Worm (Caenorhabditis elegans) whole organism, young adult: Measurements from ENCODE around the gene skpo-2.

Source experiments
- B0019.2 ChIP-seq: fragments of 200-800 bp; sonication (Bioruptor generic); conservative IDR thresholded peaks from 2 replicates; pipeline ENCODE4 v1.3.6; 2022; ENCODE audit warnings: missing genetic modification reagents, missing genetic modification characterization, missing compliant biosample characterization
- C17E4.6 ChIP-seq: fragments of 200-800 bp; sonication (Bioruptor generic); IDR thresholded peaks from 2 replicates; pipeline ENCODE4 v1.3.6; 2022; ENCODE audit warnings: missing genetic modification reagents, missing genetic modification characterization, missing compliant biosample characterization
- F22D6.2 ChIP-seq: sonication (generic microtip); optimal IDR thresholded peaks from 2 replicates; lab custom pipeline; 2016; ENCODE audit warnings: mild to moderate bottlenecking, missing genetic modification characterization, missing compliant biosample characterization
- K11D2.4 ChIP-seq: fragments of 200-800 bp; sonication (Bioruptor generic); IDR thresholded peaks from 2 replicates; pipeline ENCODE4 v1.3.6; 2022; ENCODE audit warnings: missing genetic modification reagents, missing genetic modification characterization, missing compliant biosample characterization
- K12H6.12 ChIP-seq: fragments of 200-800 bp; sonication (Bioruptor generic); optimal IDR thresholded peaks from 2 replicates; lab custom pipeline; 2018; ENCODE audit warnings: mild to moderate bottlenecking, missing genetic modification characterization, missing compliant biosample characterization
- T07F8.4 ChIP-seq: sonication (generic microtip); optimal IDR thresholded peaks from 2 replicates; lab custom pipeline; 2016; ENCODE audit warnings: mild to moderate bottlenecking, missing genetic modification characterization, moderate library complexity, missing compliant biosample characterization
- Y53G8AR.9 ChIP-seq: fragments of 200-800 bp; sonication (Bioruptor generic); conservative IDR thresholded peaks from 2 replicates; pipeline ENCODE4 v1.3.6; 2022; ENCODE audit warnings: missing genetic modification reagents, missing genetic modification characterization, missing compliant biosample characterization
- Y79H2A.3 ChIP-seq: fragments of 200-800 bp; sonication (Bioruptor generic); conservative IDR thresholded peaks from 2 replicates; pipeline ENCODE4 v1.3.6; 2022; ENCODE audit warnings: missing genetic modification reagents, missing genetic modification characterization, missing compliant biosample characterization
- aptf-2 ChIP-seq: fragments of 200-800 bp; sonication (Bioruptor generic); conservative IDR thresholded peaks from 2 replicates; pipeline ENCODE4 v1.3.6; 2022; ENCODE audit warnings: missing genetic modification reagents, missing genetic modification characterization, missing compliant biosample characterization
- aptf-3 ChIP-seq: fragments of 200-800 bp; sonication (Bioruptor generic); IDR thresholded peaks from 2 replicates; pipeline ENCODE4 v1.3.6; 2022; ENCODE audit warnings: missing genetic modification characterization, missing compliant biosample characterization
- atf-7 ChIP-seq: sonication (generic microtip); optimal IDR thresholded peaks from 2 replicates; lab custom pipeline; 2017; ENCODE audit warnings: mild to moderate bottlenecking, missing genetic modification characterization, missing compliant biosample characterization
- attf-5 ChIP-seq: fragments of 200-800 bp; sonication (Bioruptor generic); optimal IDR thresholded peaks from 2 replicates; lab custom pipeline; 2018; ENCODE audit warnings: mild to moderate bottlenecking, missing genetic modification characterization, missing compliant biosample characterization
- cebp-1 ChIP-seq, 2 experiments: fragments of 200-800 bp in 1 of 2; sonication (Bioruptor generic) in 1 of 2; sonication (generic microtip) in 1 of 2; IDR thresholded peaks in 1 of 2; optimal IDR thresholded peaks in 1 of 2; 2 replicates each; pipeline versions ENCODE4 v1.3.6 to Lab custom; 2017 to 2022; ENCODE audit warnings: missing compliant biosample characterization in 2 of 2, missing genetic modification characterization in 2 of 2, mild to moderate bottlenecking in 1 of 2, missing genetic modification reagents in 1 of 2, moderate library complexity in 1 of 2
- ceh-100 ChIP-seq: fragments of 200-800 bp; sonication (Bioruptor generic); IDR thresholded peaks from 2 replicates; pipeline ENCODE4 v1.3.6; 2022; ENCODE audit warnings: missing genetic modification reagents, missing genetic modification characterization, missing compliant biosample characterization
- dpff-1 ChIP-seq: sonication (generic microtip); optimal IDR thresholded peaks from 2 replicates; lab custom pipeline; 2017; ENCODE audit warnings: mild to moderate bottlenecking, missing genetic modification characterization, missing compliant biosample characterization
- egl-18 ChIP-seq: fragments of 200-800 bp; sonication (Bioruptor generic); IDR thresholded peaks from 2 replicates; pipeline ENCODE4 v1.3.6; 2022; ENCODE audit warnings: missing genetic modification reagents, missing genetic modification characterization, missing compliant biosample characterization
- ets-4 ChIP-seq: fragments of 200-800 bp; sonication (Bioruptor generic); optimal IDR thresholded peaks from 2 replicates; lab custom pipeline; 2018; ENCODE audit warnings: mild to moderate bottlenecking, missing genetic modification characterization, missing compliant biosample characterization
- fkh-3 ChIP-seq: sonication (generic microtip); optimal IDR thresholded peaks from 2 replicates; lab custom pipeline; 2016; ENCODE audit warnings: mild to moderate bottlenecking, missing genetic modification characterization, missing compliant biosample characterization
- hlh-12 ChIP-seq: sonication (generic microtip); optimal IDR thresholded peaks from 2 replicates; lab custom pipeline; 2016; ENCODE audit warnings: missing genetic modification characterization, missing compliant biosample characterization
- let-607 ChIP-seq, 2 experiments: fragments of 200-800 bp in 1 of 2; sonication (Bioruptor generic) in 1 of 2; sonication (generic microtip) in 1 of 2; optimal IDR thresholded peaks; 2 replicates each; lab custom pipeline; 2016 to 2018; ENCODE audit warnings: mild to moderate bottlenecking in 2 of 2, missing compliant biosample characterization in 2 of 2, missing genetic modification characterization in 2 of 2, moderate library complexity in 2 of 2, missing genotype in 1 of 2
- lin-54 ChIP-seq: fragments of 200-800 bp; sonication (Bioruptor generic); optimal IDR thresholded peaks from 2 replicates; lab custom pipeline; 2018; ENCODE audit warnings: mild to moderate bottlenecking, missing genetic modification characterization, missing compliant biosample characterization
- lsy-27 ChIP-seq: sonication (generic microtip); optimal IDR thresholded peaks from 2 replicates; lab custom pipeline; 2017; ENCODE audit warnings: missing genetic modification characterization, mild to moderate bottlenecking, missing compliant biosample characterization, antibody characterized with exemption, missing genotype, borderline replicate concordance; ENCODE audit not compliant: insufficient read depth
- madf-10 ChIP-seq: sonication (generic microtip); optimal IDR thresholded peaks from 2 replicates; lab custom pipeline; 2016; ENCODE audit warnings: mild to moderate bottlenecking, missing genetic modification characterization, missing compliant biosample characterization
- madf-3 ChIP-seq: fragments of 200-800 bp; sonication (Bioruptor generic); IDR thresholded peaks from 2 replicates; pipeline ENCODE4 v1.3.6; 2022; ENCODE audit warnings: missing genetic modification reagents, missing genetic modification characterization, missing compliant biosample characterization
- mcd-1 ChIP-seq: fragments of 200-800 bp; sonication (Bioruptor generic); IDR thresholded peaks from 2 replicates; pipeline ENCODE4 v1.3.6; 2022; ENCODE audit warnings: missing genetic modification reagents, missing genetic modification characterization, missing compliant biosample characterization
- mes-4 ChIP-seq: sonication (generic microtip); optimal IDR thresholded peaks from 2 replicates; lab custom pipeline; 2016; ENCODE audit warnings: missing genotype, missing genetic modification characterization, missing compliant biosample characterization
- mxl-1 ChIP-seq: sonication (generic microtip); optimal IDR thresholded peaks from 2 replicates; lab custom pipeline; 2016; ENCODE audit warnings: missing genetic modification characterization, missing compliant biosample characterization
- repo-1 ChIP-seq: sonication (generic microtip); optimal IDR thresholded peaks from 2 replicates; lab custom pipeline; 2017; ENCODE audit warnings: mild to moderate bottlenecking, missing genetic modification characterization, missing compliant biosample characterization
- sptf-2 ChIP-seq: fragments of 200-800 bp; sonication (Bioruptor generic); optimal IDR thresholded peaks from 2 replicates; lab custom pipeline; 2018; ENCODE audit warnings: mild to moderate bottlenecking, missing genetic modification characterization, missing compliant biosample characterization
- tlf-1 ChIP-seq: fragments of 200-800 bp; sonication (Bioruptor generic); optimal IDR thresholded peaks from 2 replicates; lab custom pipeline; 2018; ENCODE audit warnings: mild to moderate bottlenecking, missing genetic modification characterization, missing compliant biosample characterization
- ztf-18 ChIP-seq: sonication (generic microtip); optimal IDR thresholded peaks from 2 replicates; lab custom pipeline; 2016; ENCODE audit warnings: missing genotype, mild to moderate bottlenecking, missing genetic modification characterization, missing compliant biosample characterization
- ztf-22 ChIP-seq: fragments of 200-800 bp; sonication (Bioruptor generic); optimal IDR thresholded peaks from 2 replicates; lab custom pipeline; 2018; ENCODE audit warnings: mild to moderate bottlenecking, missing genetic modification characterization, moderate library complexity, missing compliant biosample characterization
- ztf-26 ChIP-seq: sonication (generic microtip); optimal IDR thresholded peaks from 2 replicates; lab custom pipeline; 2017; ENCODE audit warnings: missing genetic modification characterization, missing compliant biosample characterization

Gene skpo-2

DNA sequence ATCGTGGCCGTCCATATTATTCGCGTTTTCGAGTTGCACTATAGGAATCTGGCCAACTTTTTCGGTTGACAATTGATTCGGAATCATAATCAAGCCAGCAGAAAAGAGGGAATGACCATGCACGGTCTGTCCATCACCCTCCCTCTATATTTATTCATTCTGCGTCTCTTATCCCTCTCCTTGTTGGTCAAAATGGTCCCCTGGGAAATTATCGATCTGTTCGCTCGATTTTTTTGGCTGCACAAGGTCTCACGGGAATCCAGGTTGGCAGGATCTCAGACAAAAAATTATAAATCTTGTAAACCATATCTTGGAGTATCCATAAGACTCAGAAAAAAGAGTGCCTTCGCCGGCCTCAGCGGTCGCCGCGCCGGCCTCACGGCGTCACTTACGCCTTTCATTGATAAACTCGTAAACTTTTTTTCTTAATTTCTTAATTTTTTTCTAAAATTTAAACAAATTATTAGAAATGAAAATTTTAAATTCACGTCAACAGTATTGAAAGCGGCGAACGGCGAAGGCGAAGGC, 21.9 kb downstream of the skpo-2 start, which contains the start of the genes F18A12.7 and F18A12.2:
Gene F18A12.7, minus strand, starts transcription at position 101 of the 528 bp plus-strand sequence.
Gene F18A12.2, plus strand, starts transcription at position 478 of the 528 bp plus-strand sequence.
- no peak for TF ChIP-seq lsy-27 (tag; lab: Kevin White, UChicago)
- TF ChIP-seq aptf-2 (GFP tag; lab: Robert Waterston, UW) = peak; percentile 67; the same call in 1 of the 2 replicates

DNA sequence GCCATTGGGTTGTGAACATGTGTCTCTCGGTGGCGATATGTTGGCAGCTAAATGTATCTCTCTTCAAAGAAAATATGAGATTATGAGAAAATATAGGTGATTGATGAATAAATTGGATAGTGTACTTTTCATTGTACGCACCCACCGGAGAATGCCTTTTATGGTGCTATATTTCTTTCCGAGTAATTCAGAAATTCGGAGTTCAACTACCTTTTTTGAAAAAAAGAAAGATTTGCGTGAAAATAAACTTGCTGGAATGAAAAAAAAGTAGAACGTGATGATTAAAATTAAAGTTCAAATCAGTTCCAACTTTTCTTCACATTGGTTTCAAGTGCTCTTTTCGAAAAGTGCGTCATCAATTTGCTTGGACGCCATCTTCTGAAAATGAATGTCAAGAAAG, 32.8 kb downstream of the skpo-2 start, which contains the start of gene nep-8:
Gene nep-8, plus strand, starts transcription at position 301 of the 400 bp plus-strand sequence.
- TF ChIP-seq fkh-3 (tag; lab: Kevin White, UChicago) (no peak), T07F8.4 (tag; lab: Kevin White, UChicago) (no peak), F22D6.2 (tag; lab: Kevin White, UChicago) (no peak)
- TF ChIP-seq, all 124 proteins: peak for 0

DNA sequence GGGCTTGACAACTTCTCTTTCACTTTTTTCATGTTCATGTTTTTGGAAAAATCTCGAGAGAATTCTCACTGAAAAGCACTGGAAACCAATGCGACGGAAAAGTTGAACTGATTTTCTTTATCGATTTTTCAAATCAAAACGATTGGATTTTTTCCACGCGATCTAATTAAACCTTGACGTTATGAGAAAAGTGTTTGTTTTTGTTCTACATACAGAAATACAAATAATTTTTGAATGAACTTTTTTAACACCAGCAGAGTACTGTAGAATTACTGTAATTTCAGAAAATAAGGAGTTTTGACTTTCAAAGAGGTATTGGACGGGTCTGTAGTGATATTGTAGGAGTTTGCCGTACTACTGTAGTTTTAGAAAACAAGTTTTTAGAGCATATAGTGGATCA, 33.5 kb downstream of the skpo-2 start, which contains the start of gene nep-10:
Gene nep-10, minus strand, starts transcription at position 101 of the 400 bp plus-strand sequence.
- TF ChIP-seq attf-5 (GFP tag; lab: Kevin White, UChicago) (no peak), ztf-18 (tag; lab: Kevin White, UChicago) (no peak), madf-3 (GFP tag; lab: Robert Waterston, UW) (no peak), B0019.2 (GFP tag; lab: Robert Waterston, UW) (no peak), let-607 (tag; optimal IDR thresholded peaks at IDR 0.05; lab: Kevin White, UChicago) (no peak), ztf-22 (GFP tag; lab: Kevin White, UChicago) (no peak), C17E4.6 (no peak), egl-18 (no peak), lin-54 (GFP tag; lab: Kevin White, UChicago) (no peak), ceh-100 (GFP tag; lab: Robert Waterston, UW) (no peak), aptf-3 (no peak), mes-4 (tag; lab: Kevin White, UChicago) (no peak), aptf-2 (GFP tag; lab: Robert Waterston, UW) (no peak), ztf-26 (tag; lab: Kevin White, UChicago) (no peak), hlh-12 (tag; lab: Kevin White, UChicago) (no peak)

DNA sequence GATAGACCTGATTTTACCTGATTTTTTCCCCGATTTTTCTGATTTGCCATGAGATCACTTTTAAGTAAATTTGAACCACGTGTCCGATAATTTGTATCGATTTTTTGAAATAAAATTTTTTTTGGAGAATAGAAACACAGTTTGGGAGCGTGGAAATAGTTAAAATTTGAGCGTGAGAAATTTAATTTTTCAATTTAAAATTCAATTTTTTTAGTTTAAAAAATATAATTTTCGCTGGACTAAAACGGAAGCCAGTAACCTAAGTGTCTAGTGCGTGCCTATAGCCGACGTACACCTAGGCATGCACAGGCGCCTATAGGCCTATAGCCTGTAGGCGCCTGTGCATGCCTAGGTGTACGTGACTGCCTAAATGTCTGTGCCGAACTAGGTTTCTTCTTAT, 37.1 kb downstream of the skpo-2 start, which contains the start of gene nep-9:
Gene nep-9, minus strand, starts transcription at position 101 of the 400 bp plus-strand sequence.
- no peak for TF ChIP-seq K12H6.12 (tag; lab: Kevin White, UChicago)
- no peak for TF ChIP-seq repo-1
- TF ChIP-seq attf-5 (GFP tag; lab: Kevin White, UChicago) = no peak
- TF ChIP-seq Y79H2A.3 (GFP tag; lab: Robert Waterston, UW) = no peak
- no peak for TF ChIP-seq atf-7 (tag; lab: Kevin White, UChicago)
- no peak for TF ChIP-seq mcd-1 (GFP tag; lab: Robert Waterston, UW)
- TF ChIP-seq dpff-1 (tag; lab: Kevin White, UChicago) = no peak
- no peak for TF ChIP-seq K11D2.4 (GFP tag; lab: Robert Waterston, UW)
- TF ChIP-seq tlf-1 = no peak
- TF ChIP-seq ets-4 (GFP tag; lab: Kevin White, UChicago) = no peak

DNA sequence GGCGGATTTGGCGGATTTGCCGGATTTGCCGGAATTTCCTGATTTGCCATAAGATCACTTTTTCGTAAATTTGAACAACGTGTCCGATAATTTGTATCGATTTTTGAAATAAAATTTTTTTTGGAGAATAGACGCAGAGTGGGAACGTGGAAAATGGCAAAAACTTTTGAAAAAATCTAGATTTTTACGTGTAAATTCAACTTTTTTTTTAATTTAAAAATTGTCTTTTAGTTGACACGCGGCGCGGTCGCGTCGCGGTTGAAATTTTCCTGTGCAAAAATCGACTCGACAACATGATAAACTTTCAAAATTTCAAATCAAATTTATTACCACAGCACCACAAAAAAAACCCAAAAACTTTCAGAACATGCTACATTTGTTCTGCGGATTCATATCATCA, 40.8 kb downstream of the skpo-2 start, which contains the start of gene nep-20:
Gene nep-20, minus strand, starts transcription at position 101 of the 400 bp plus-strand sequence.
- TF ChIP-seq cebp-1 (GFP tag; IDR thresholded peaks at IDR 0.05; lab: Robert Waterston, UW) (no peak), cebp-1 (tag; optimal IDR thresholded peaks at IDR 0.05; lab: Kevin White, UChicago) (no peak), mxl-1 (tag; lab: Kevin White, UChicago) (no peak), sptf-2 (GFP tag; lab: Kevin White, UChicago) (no peak), madf-10 (tag; lab: Kevin White, UChicago) (no peak), ceh-100 (GFP tag; lab: Robert Waterston, UW) (no peak), Y53G8AR.9 (GFP tag; lab: Robert Waterston, UW) (no peak), Y79H2A.3 (GFP tag; lab: Robert Waterston, UW) (no peak)
